Fruit fly (Drosophila melanogaster): Measurements from ENCODE around the gene sfl.

sfl gene

DNA sequence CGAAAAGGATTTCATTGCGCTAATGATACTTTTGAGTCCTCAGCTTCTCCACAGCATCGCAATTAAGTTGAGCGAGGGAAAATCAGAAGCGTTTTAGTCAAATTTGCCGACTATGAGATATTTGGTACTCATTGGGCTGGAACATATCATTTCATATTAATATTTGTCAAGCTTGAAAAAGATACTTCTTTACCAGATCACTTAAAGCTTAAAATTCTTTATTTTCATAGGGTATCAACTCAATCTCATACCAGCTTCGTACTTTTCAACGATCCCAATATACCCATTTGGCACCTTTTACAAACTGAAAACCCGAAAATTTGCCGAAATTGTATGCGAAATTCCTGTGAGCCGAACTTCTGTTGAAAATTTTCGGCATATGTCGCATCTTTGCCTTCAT lies 23.7 kb upstream of the sfl start (continued):
- no peak for TF ChIP-seq dsf (GFP tag; optimal IDR thresholded peaks at IDR 0.05; ENCODE audit: borderline replicate concordance)
- no peak for TF ChIP-seq GATAd (GFP tag; optimal IDR thresholded peaks at IDR 0.05)
- TF ChIP-seq Hr83 (GFP tag; optimal IDR thresholded peaks at IDR 0.05; ENCODE audit: poor library complexity, severe bottlenecking): no peak
- peak; percentile 41 for TF ChIP-seq psq (GFP tag; optimal IDR thresholded peaks at IDR 0.05)
- TF ChIP-seq tai (GFP tag; optimal IDR thresholded peaks at IDR 0.05): peak; percentile 29
- no peak for TF ChIP-seq Rel (GFP tag; optimal IDR thresholded peaks at IDR 0.05)
- TF ChIP-seq Rel (tag; optimal IDR thresholded peaks at IDR 0.05): no peak
- TF ChIP-seq rgr (GFP tag; optimal IDR thresholded peaks at IDR 0.05): peak; percentile 64

DNA sequence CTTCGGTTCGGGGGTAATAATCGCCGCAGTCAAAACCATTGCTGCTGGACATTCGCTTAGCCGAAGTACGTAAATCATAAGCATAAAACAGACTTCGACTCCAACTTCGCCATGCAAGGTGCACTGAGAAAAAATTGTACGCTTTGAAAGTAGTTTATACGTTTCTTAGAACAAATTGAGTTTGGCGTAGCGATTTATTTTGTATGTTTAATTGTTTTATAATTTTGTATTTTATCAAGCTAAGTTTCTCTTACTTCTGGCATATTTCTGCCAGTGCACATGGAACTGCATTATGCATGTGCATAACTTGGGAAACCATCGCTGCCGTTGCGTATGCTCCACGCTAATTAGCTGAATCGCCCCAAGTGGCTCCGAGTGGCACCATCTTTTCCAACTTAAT lies 12.6 kb upstream of the sfl start:
- TF ChIP-seq dmrt93B (GFP tag; optimal IDR thresholded peaks at IDR 0.05) (no peak), br (GFP tag; optimal IDR thresholded peaks at IDR 0.05) (peak; percentile 20), Vsx2 (GFP tag; optimal IDR thresholded peaks at IDR 0.05; ENCODE audit: partially characterized antibody) (no peak), CrebA (GFP tag; optimal IDR thresholded peaks at IDR 0.05; ENCODE audit: borderline replicate concordance) (no peak), lola (GFP tag; optimal IDR thresholded peaks at IDR 0.05) (no peak), ey (GFP tag; optimal IDR thresholded peaks at IDR 0.05) (no peak), usp (GFP tag; optimal IDR thresholded peaks at IDR 0.05) (no peak), dsf (GFP tag; optimal IDR thresholded peaks at IDR 0.05; ENCODE audit: borderline replicate concordance) (no peak), fru (GFP tag; optimal IDR thresholded peaks at IDR 0.05) (peak; percentile 23), foxo (GFP tag; optimal IDR thresholded peaks at IDR 0.05) (peak in 1 of 2 experiments; percentile 3), Myc (optimal IDR thresholded peaks at IDR 0.05) (no peak), brk (GFP tag; optimal IDR thresholded peaks at IDR 0.05) (no peak), sv (GFP tag; optimal IDR thresholded peaks at IDR 0.05) (no peak), pan (optimal IDR thresholded peaks at IDR 0.05) (no peak)

DNA sequence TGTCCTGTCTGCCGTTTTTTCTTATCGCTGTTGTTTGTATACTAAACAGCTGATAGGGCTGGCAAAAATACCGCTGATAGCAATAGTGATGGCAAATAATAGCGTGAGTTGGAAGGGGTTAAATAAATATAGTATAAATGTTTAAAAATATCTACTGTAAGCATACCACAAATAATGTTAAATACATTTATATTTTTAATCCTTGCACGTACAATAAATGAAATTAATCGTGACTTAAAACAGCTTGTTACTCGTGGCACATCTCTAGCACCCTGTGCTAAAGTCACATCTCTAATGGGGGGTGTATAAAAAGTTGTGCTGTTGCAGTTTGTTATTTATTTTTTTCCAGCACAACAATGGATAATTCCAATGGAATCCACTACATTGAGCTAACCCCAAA lies 7.1 kb upstream of the sfl start, which contains the start of the genes CG10147 and Bulli:
TSS of gene CG10147 (minus strand) at position 20 of the 400 bp plus-strand sequence.
TSS of gene Bulli (plus strand) at position 277 of the 400 bp plus-strand sequence.
- TF ChIP-seq Hr83 (GFP tag; optimal IDR thresholded peaks at IDR 0.05; ENCODE audit: poor library complexity, severe bottlenecking): peak; percentile 89
- peak; percentile 93 for TF ChIP-seq br (GFP tag; optimal IDR thresholded peaks at IDR 0.05)
- TF ChIP-seq Hnf4 (GFP tag; optimal IDR thresholded peaks at IDR 0.05): peak; percentile 96
- no peak for TF ChIP-seq Rel (GFP tag; optimal IDR thresholded peaks at IDR 0.05)
- TF ChIP-seq Rel (tag; optimal IDR thresholded peaks at IDR 0.05): peak; percentile 82
- TF ChIP-seq N (GFP tag; optimal IDR thresholded peaks at IDR 0.05): no peak
- TF ChIP-seq ey (GFP tag; optimal IDR thresholded peaks at IDR 0.05): peak; percentile 94
- no peak for TF ChIP-seq usp (GFP tag; optimal IDR thresholded peaks at IDR 0.05)
- peak; percentile 96 for TF ChIP-seq dsf (GFP tag; optimal IDR thresholded peaks at IDR 0.05; ENCODE audit: borderline replicate concordance)
- TF ChIP-seq rgr (GFP tag; optimal IDR thresholded peaks at IDR 0.05): peak; percentile 98
- TF ChIP-seq Mio (GFP tag; optimal IDR thresholded peaks at IDR 0.05): peak; percentile 61
- TF ChIP-seq jim (GFP tag; optimal IDR thresholded peaks at IDR 0.05): peak; percentile 67
- peak; percentile 94 for TF ChIP-seq sage (GFP tag; optimal IDR thresholded peaks at IDR 0.05)
- TF ChIP-seq GATAd (GFP tag; optimal IDR thresholded peaks at IDR 0.05): peak; percentile 93
- peak; percentile 93 for TF ChIP-seq CG9705 (GFP tag; optimal IDR thresholded peaks at IDR 0.05)
- peak; percentile 99 for TF ChIP-seq sv (GFP tag; optimal IDR thresholded peaks at IDR 0.05)
- peak; percentile 92 for TF ChIP-seq Jra (GFP tag; optimal IDR thresholded peaks at IDR 0.05)
- no peak for TF ChIP-seq dl (GFP tag; optimal IDR thresholded peaks at IDR 0.05; ENCODE audit: insufficient read depth in 1 of 2, partially characterized antibody in 2 of 2)
- peak; percentile 95 for TF ChIP-seq psq (GFP tag; optimal IDR thresholded peaks at IDR 0.05)
- TF ChIP-seq woc (GFP tag; optimal IDR thresholded peaks at IDR 0.05): peak; percentile 94
- TF ChIP-seq dmrt93B (GFP tag; optimal IDR thresholded peaks at IDR 0.05): peak; percentile 97
- TF ChIP-seq Myc (optimal IDR thresholded peaks at IDR 0.05): no peak
- TF ChIP-seq OdsH (GFP tag; optimal IDR thresholded peaks at IDR 0.05): peak; percentile 96
- no peak for TF ChIP-seq lola (GFP tag; optimal IDR thresholded peaks at IDR 0.05)
- TF ChIP-seq Vsx2 (GFP tag; optimal IDR thresholded peaks at IDR 0.05; ENCODE audit: partially characterized antibody): no peak
- peak; percentile 97 for TF ChIP-seq brk (GFP tag; optimal IDR thresholded peaks at IDR 0.05)
- TF ChIP-seq foxo (GFP tag; optimal IDR thresholded peaks at IDR 0.05): peak; percentile 65 to 96
- TF ChIP-seq fru (GFP tag; optimal IDR thresholded peaks at IDR 0.05): peak; percentile 91
- peak; percentile 98 for TF ChIP-seq h (GFP tag; optimal IDR thresholded peaks at IDR 0.05)
- TF ChIP-seq CG32264 (GFP tag; optimal IDR thresholded peaks at IDR 0.05): peak; percentile 82
- no peak for TF ChIP-seq Dfd (GFP tag; optimal IDR thresholded peaks at IDR 0.05)
- TF ChIP-seq HLH106 (tag; optimal IDR thresholded peaks at IDR 0.05): peak; percentile 98
- TF ChIP-seq Sp1 (GFP tag; optimal IDR thresholded peaks at IDR 0.05): peak; percentile 94
